Worm (Caenorhabditis elegans) whole organism, midembryonic: ENCODE measurements around the gene C30G12.2.

ENCODE experiments used
- cog-1 ChIP-seq: sonication (generic microtip); optimal IDR thresholded peaks from 2 replicates; lab custom pipeline; 2016; ENCODE audit warnings: missing genetic modification characterization, missing compliant biosample characterization
- klf-2 ChIP-seq: fragments of 200-800 bp; sonication (Bioruptor generic); conservative IDR thresholded peaks from 2 replicates; pipeline ENCODE4 v1.3.6; 2022; ENCODE audit warnings: missing genetic modification reagents, missing genetic modification characterization, missing compliant biosample characterization
- med-1 ChIP-seq: sonication (generic microtip); optimal IDR thresholded peaks from 2 replicates; lab custom pipeline; 2017; ENCODE audit warnings: missing genetic modification characterization, mild to moderate bottlenecking, missing compliant biosample characterization, antibody characterized with exemption, missing genetic modification reagents; ENCODE audit not compliant: insufficient read depth
- ref-1 ChIP-seq: fragments of 200-800 bp; sonication (Bioruptor generic); conservative IDR thresholded peaks from 2 replicates; pipeline ENCODE4 v1.3.6; 2022; ENCODE audit warnings: missing genetic modification reagents, missing genetic modification characterization, missing compliant biosample characterization
- tab-1 ChIP-seq: fragments of 200-800 bp; sonication (Bioruptor generic); IDR thresholded peaks from 2 replicates; pipeline ENCODE4 v1.3.6; 2022; ENCODE audit warnings: missing genetic modification characterization, missing compliant biosample characterization
- ztf-23 ChIP-seq: fragments of 200-800 bp; sonication (Bioruptor generic); IDR thresholded peaks from 2 replicates; pipeline ENCODE4 v1.3.6; 2022; ENCODE audit warnings: missing genetic modification reagents, missing genetic modification characterization, missing compliant biosample characterization

DNA sequence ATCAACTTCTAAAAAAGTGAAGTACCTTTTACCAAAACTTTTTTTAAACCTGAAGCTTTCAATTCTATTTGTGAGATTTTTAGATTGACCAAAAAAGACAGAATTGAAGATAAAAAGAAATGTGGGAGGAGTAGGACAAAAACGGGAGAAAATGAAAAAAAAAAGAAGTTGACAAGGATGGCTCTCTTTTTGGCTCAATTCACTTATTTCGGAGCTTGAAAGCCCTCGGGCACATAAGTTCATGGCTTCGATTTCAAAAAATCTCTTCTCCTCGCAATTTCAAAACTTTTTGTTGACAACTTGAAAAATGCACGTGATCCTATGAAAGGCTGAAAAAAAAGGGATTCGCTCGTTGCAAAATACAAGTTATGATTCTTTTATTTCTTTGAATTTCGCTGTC, 36.0 kb downstream of the C30G12.2 start:
- no peak for TF ChIP-seq ref-1 (GFP tag; lab: Robert Waterston, UW)
- TF ChIP-seq tab-1 (GFP tag; lab: Robert Waterston, UW), result no peak
- TF ChIP-seq klf-2 (GFP tag; lab: Robert Waterston, UW), result no peak
- no peak for TF ChIP-seq med-1 (GFP tag; lab: Kevin White, UChicago)
- TF ChIP-seq cog-1 (tag; lab: Kevin White, UChicago), result no peak
- no peak for TF ChIP-seq ztf-23 (GFP tag; lab: Robert Waterston, UW)
